Fruit fly (Drosophila melanogaster) whole organism, prepupa: ENCODE measurements around the gene vsg.
A peak's percentile ranks its signal among the peaks of the same experiment; 100 is the strongest.

Experiments
- Blimp-1 ChIP-seq: fragments of 200-800 bp; sonication (Bioruptor generic); optimal IDR thresholded peaks from 3 replicates; lab custom pipeline; 2017; ENCODE audit warnings: missing biosample characterization, missing genetic modification characterization, mild to moderate bottlenecking, moderate library complexity, missing genetic modification reagents
- CG10631 ChIP-seq: fragments of 200-800 bp; sonication (Bioruptor generic); optimal IDR thresholded peaks from 2 replicates; lab custom pipeline; 2016; ENCODE audit warnings: missing biosample characterization, missing genetic modification characterization
- CG11294 ChIP-seq: fragments of 200-800 bp; sonication (Bioruptor generic); IDR thresholded peaks from 2 replicates; pipeline ENCODE4 v1.3.6; 2022; ENCODE audit warnings: missing biosample characterization, missing genetic modification characterization
- CG11762 ChIP-seq: fragments of 200-800 bp; sonication (Bioruptor generic); optimal IDR thresholded peaks from 3 replicates; lab custom pipeline; 2016; ENCODE audit warnings: missing biosample characterization, missing genetic modification characterization; ENCODE audit not compliant: insufficient read depth
- CG15336 ChIP-seq: fragments of 200-800 bp; sonication (Bioruptor generic); IDR thresholded peaks from 2 replicates; pipeline ENCODE4 v1.3.6; 2022; ENCODE audit warnings: missing biosample characterization, missing genetic modification characterization
- CG16779 ChIP-seq: fragments of 200-800 bp; sonication (Bioruptor generic); optimal IDR thresholded peaks from 3 replicates; lab custom pipeline; 2017; ENCODE audit warnings: missing biosample characterization, mild to moderate bottlenecking, missing genetic modification characterization
- CG3032 ChIP-seq: fragments of 200-800 bp; optimal IDR thresholded peaks from 2 replicates; lab custom pipeline; 2019; ENCODE audit warnings: missing biosample characterization, mild to moderate bottlenecking, missing genetic modification characterization, moderate library complexity
- CG31627 ChIP-seq: fragments of 200-800 bp; sonication (Bioruptor generic); optimal IDR thresholded peaks from 3 replicates; lab custom pipeline; 2016; ENCODE audit warnings: missing biosample characterization, missing genetic modification characterization
- CG32006 ChIP-seq: fragments of 200-800 bp; sonication (Bioruptor generic); optimal IDR thresholded peaks from 3 replicates; lab custom pipeline; 2017; ENCODE audit warnings: missing biosample characterization, mild to moderate bottlenecking, missing genetic modification characterization
- CG34406 ChIP-seq: fragments of 200-800 bp; sonication (Bioruptor generic); optimal IDR thresholded peaks from 3 replicates; lab custom pipeline; 2016; ENCODE audit warnings: missing biosample characterization, missing genetic modification characterization
- CG3919 ChIP-seq: fragments of 200-800 bp; sonication (Bioruptor generic); optimal IDR thresholded peaks from 3 replicates; lab custom pipeline; 2016; ENCODE audit warnings: missing biosample characterization, missing genetic modification characterization
- CG6163 ChIP-seq: fragments of 200-800 bp; sonication (Bioruptor generic); IDR thresholded peaks from 3 replicates; pipeline ENCODE4 v1.3.6; 2022; ENCODE audit warnings: missing biosample characterization, missing genetic modification characterization
- CG6276 ChIP-seq: fragments of 200-800 bp; sonication (Bioruptor generic); optimal IDR thresholded peaks from 2 replicates; lab custom pipeline; 2017; ENCODE audit warnings: missing biosample characterization, mild to moderate bottlenecking, missing genetic modification characterization
- CG6792 ChIP-seq: fragments of 200-800 bp; sonication (Bioruptor generic); optimal IDR thresholded peaks from 3 replicates; lab custom pipeline; 2016; ENCODE audit warnings: missing biosample characterization, missing genetic modification characterization
- CG6808 ChIP-seq: fragments of 200-800 bp; sonication (Bioruptor generic); optimal IDR thresholded peaks from 3 replicates; lab custom pipeline; 2017; ENCODE audit warnings: missing biosample characterization, missing genetic modification characterization, mild to moderate bottlenecking, moderate library complexity, missing genetic modification reagents
- CG6854 ChIP-seq: fragments of 200-800 bp; sonication (Bioruptor generic); optimal IDR thresholded peaks from 2 replicates; lab custom pipeline; 2017; ENCODE audit warnings: missing biosample characterization, mild to moderate bottlenecking, missing genetic modification characterization
- CG7368 ChIP-seq: fragments of 200-800 bp; sonication (Bioruptor generic); optimal IDR thresholded peaks from 3 replicates; lab custom pipeline; 2016; ENCODE audit warnings: missing biosample characterization, missing genetic modification characterization
- CG8319 ChIP-seq: fragments of 200-800 bp; sonication (Bioruptor generic); optimal IDR thresholded peaks from 3 replicates; lab custom pipeline; 2016; ENCODE audit warnings: missing biosample characterization, missing genetic modification characterization
- CG8632 ChIP-seq: fragments of 200-800 bp; sonication (Bioruptor generic); optimal IDR thresholded peaks from 3 replicates; lab custom pipeline; 2016; ENCODE audit warnings: missing biosample characterization, missing genetic modification characterization
- CG9139 ChIP-seq: fragments of 200-800 bp; sonication (Bioruptor generic); optimal IDR thresholded peaks from 3 replicates; lab custom pipeline; 2017; ENCODE audit warnings: missing biosample characterization, mild to moderate bottlenecking, missing genetic modification characterization
- Eip75B ChIP-seq: fragments of 200-800 bp; sonication (Bioruptor generic); optimal IDR thresholded peaks from 3 replicates; lab custom pipeline; 2016; ENCODE audit warnings: missing biosample characterization, missing genetic modification characterization
- Eip78C ChIP-seq: fragments of 200-800 bp; sonication (Bioruptor generic); peaks from one replicate; lab custom pipeline; 2016; ENCODE audit warnings: missing biosample characterization, missing genetic modification characterization
- Eip93F ChIP-seq: fragments of 200-800 bp; sonication (Bioruptor generic); optimal IDR thresholded peaks from 2 replicates; lab custom pipeline; 2016; ENCODE audit warnings: missing biosample characterization, mild to moderate bottlenecking, missing genetic modification characterization
- Ets21C ChIP-seq: fragments of 200-800 bp; sonication (Bioruptor generic); optimal IDR thresholded peaks from 3 replicates; lab custom pipeline; 2016; ENCODE audit warnings: missing biosample characterization, missing genetic modification characterization
- Ets96B ChIP-seq: fragments of 200-800 bp; optimal IDR thresholded peaks from 2 replicates; lab custom pipeline; 2019; ENCODE audit warnings: missing biosample characterization, mild to moderate bottlenecking, missing genetic modification characterization, moderate library complexity
- Gug ChIP-seq: fragments of 200-800 bp; sonication (Bioruptor generic); IDR thresholded peaks from 2 replicates; pipeline ENCODE4 v1.3.6; 2022; ENCODE audit warnings: missing biosample characterization, missing genetic modification characterization
- Hr38 ChIP-seq: sonication (Bioruptor generic); optimal IDR thresholded peaks from 2 replicates; lab custom pipeline; 2016; ENCODE audit warnings: missing biosample characterization, missing genetic modification characterization
- Hr39 ChIP-seq: fragments of 200-800 bp; sonication (Bioruptor generic); optimal IDR thresholded peaks from 2 replicates; lab custom pipeline; 2016; ENCODE audit warnings: missing biosample characterization, missing genetic modification characterization
- Hr4 ChIP-seq: fragments of 200-800 bp; sonication (Bioruptor generic); optimal IDR thresholded peaks from 3 replicates; lab custom pipeline; 2016; ENCODE audit warnings: missing biosample characterization, missing genetic modification characterization
- Lpt ChIP-seq: fragments of 200-800 bp; sonication (Bioruptor generic); optimal IDR thresholded peaks from 3 replicates; lab custom pipeline; 2016; ENCODE audit warnings: missing biosample characterization, missing genetic modification characterization
- Met ChIP-seq: fragments of 200-800 bp; sonication (Bioruptor generic); optimal IDR thresholded peaks from 3 replicates; lab custom pipeline; 2016; ENCODE audit warnings: missing biosample characterization, missing genetic modification characterization
- OdsH ChIP-seq: fragments of 200-800 bp; sonication (Bioruptor generic); optimal IDR thresholded peaks from 3 replicates; lab custom pipeline; 2016; ENCODE audit warnings: missing biosample characterization, missing genetic modification characterization
- Sox102F ChIP-seq: fragments of 200-800 bp; sonication (Bioruptor generic); optimal IDR thresholded peaks from 2 replicates; lab custom pipeline; 2016; ENCODE audit warnings: missing biosample characterization, mild to moderate bottlenecking, missing genetic modification characterization
- Sox14 ChIP-seq: fragments of 200-800 bp; sonication (Bioruptor generic); optimal IDR thresholded peaks from 3 replicates; lab custom pipeline; 2016; ENCODE audit warnings: missing biosample characterization, missing genetic modification characterization
- Sox15 ChIP-seq: fragments of 200-800 bp; sonication (Bioruptor generic); optimal IDR thresholded peaks from 3 replicates; lab custom pipeline; 2016; ENCODE audit warnings: missing biosample characterization, missing genetic modification characterization
- achi ChIP-seq: fragments of 200-800 bp; sonication (Bioruptor generic); optimal IDR thresholded peaks from 3 replicates; lab custom pipeline; 2016; ENCODE audit warnings: missing biosample characterization, missing genetic modification characterization
- acj6 ChIP-seq: fragments of 200-800 bp; sonication (Bioruptor generic); optimal IDR thresholded peaks from 3 replicates; lab custom pipeline; 2016; ENCODE audit warnings: missing biosample characterization, missing genetic modification characterization
- cyc ChIP-seq: fragments of 200-800 bp; sonication (Bioruptor generic); optimal IDR thresholded peaks from 3 replicates; lab custom pipeline; 2016; ENCODE audit warnings: missing biosample characterization, missing genetic modification characterization
- dsx ChIP-seq: fragments of 200-800 bp; optimal IDR thresholded peaks from 3 replicates; lab custom pipeline; 2019; ENCODE audit warnings: missing biosample characterization, mild to moderate bottlenecking, missing genetic modification characterization, moderate library complexity; ENCODE audit not compliant: poor library complexity, severe bottlenecking
- eg ChIP-seq: fragments of 200-800 bp; sonication (Bioruptor generic); IDR thresholded peaks from 3 replicates; pipeline ENCODE4 v1.3.6; 2022; ENCODE audit warnings: missing biosample characterization, missing genetic modification characterization
- esn ChIP-seq: fragments of 200-800 bp; sonication (Bioruptor generic); optimal IDR thresholded peaks from 2 replicates; lab custom pipeline; 2016; ENCODE audit warnings: missing biosample characterization, mild to moderate bottlenecking, missing genetic modification characterization, moderate library complexity
- fd59A ChIP-seq: fragments of 200-800 bp; sonication (Bioruptor generic); optimal IDR thresholded peaks from 2 replicates; lab custom pipeline; 2017; ENCODE audit warnings: missing biosample characterization, mild to moderate bottlenecking, missing genetic modification characterization, missing genetic modification reagents
- fd85E ChIP-seq: fragments of 200-800 bp; sonication (Bioruptor generic); optimal IDR thresholded peaks from 3 replicates; lab custom pipeline; 2016; ENCODE audit warnings: missing biosample characterization, missing genetic modification characterization
- fkh ChIP-seq: fragments of 200-800 bp; sonication (Bioruptor generic); optimal IDR thresholded peaks from 3 replicates; lab custom pipeline; 2017; ENCODE audit warnings: missing biosample characterization, mild to moderate bottlenecking, missing genetic modification characterization, moderate library complexity
- lz ChIP-seq: fragments of 200-800 bp; sonication (Bioruptor generic); optimal IDR thresholded peaks from 3 replicates; lab custom pipeline; 2016; ENCODE audit warnings: missing biosample characterization, missing genetic modification characterization
- pdm3 ChIP-seq: fragments of 200-800 bp; sonication (Bioruptor generic); optimal IDR thresholded peaks from 3 replicates; lab custom pipeline; 2016; ENCODE audit warnings: missing biosample characterization, missing genetic modification characterization
- spab ChIP-seq: fragments of 200-800 bp; sonication (Bioruptor generic); optimal IDR thresholded peaks from 2 replicates; lab custom pipeline; 2017; ENCODE audit warnings: missing biosample characterization, mild to moderate bottlenecking, missing genetic modification characterization, missing genetic modification reagents
- ss ChIP-seq, 2 experiments: fragments of 200-800 bp; sonication (Bioruptor generic); optimal IDR thresholded peaks; 2 replicates in 1 of 2; 3 replicates in 1 of 2; lab custom pipeline; 2017 to 2018; ENCODE audit warnings: mild to moderate bottlenecking in 2 of 2, missing biosample characterization in 2 of 2, missing genetic modification characterization in 2 of 2, moderate library complexity in 1 of 2
- svp ChIP-seq: fragments of 200-800 bp; sonication (Bioruptor generic); peaks from one replicate; lab custom pipeline; 2016; ENCODE audit warnings: missing biosample characterization, missing genetic modification characterization
- topi ChIP-seq: fragments of 200-800 bp; sonication (Bioruptor generic); optimal IDR thresholded peaks from 3 replicates; lab custom pipeline; 2016; ENCODE audit warnings: missing biosample characterization, missing genetic modification characterization
- vri ChIP-seq: fragments of 200-800 bp; sonication (Bioruptor generic); optimal IDR thresholded peaks from 3 replicates; lab custom pipeline; 2016; ENCODE audit warnings: missing biosample characterization, mild to moderate bottlenecking, missing genetic modification characterization

The vsg gene

DNA sequence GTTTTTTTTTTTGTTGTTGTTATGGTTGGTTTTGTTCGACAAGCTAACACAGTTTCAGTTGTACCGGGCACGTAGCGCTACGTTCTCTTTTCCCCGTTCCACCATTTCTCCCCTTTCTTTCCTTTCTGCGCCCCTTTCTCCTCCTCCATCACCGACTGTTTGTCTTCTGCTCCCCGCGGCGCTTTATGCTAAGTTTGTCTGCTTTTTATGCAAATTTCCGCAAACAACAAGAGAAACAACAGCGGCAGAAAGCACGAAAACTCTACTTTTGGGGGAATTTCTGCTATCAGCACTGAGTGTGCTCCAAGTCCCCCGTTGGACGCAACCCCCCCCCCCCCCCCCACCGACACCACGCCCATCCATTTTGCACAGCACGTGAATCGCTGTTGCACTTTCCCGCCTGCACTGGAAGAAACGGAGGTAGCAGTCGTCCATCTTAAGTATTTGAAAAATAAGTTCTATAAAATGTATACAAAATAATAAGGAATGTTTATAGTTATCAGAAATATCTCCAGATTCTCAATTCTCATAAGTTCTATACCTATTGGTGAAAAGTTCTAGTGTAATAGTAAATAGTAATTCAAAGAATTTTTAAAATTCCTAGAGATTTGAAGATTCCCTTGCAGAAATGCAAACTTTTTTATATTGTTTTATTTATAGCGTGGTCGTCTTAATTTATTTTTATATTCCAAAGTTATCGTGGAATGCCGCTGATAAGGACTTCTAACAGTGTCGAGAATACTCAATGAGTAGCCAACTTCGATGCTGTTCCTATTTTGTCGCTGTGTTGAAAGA, 51.0 kb downstream of the vsg start:
- TF ChIP-seq CG6276 (GFP tag; lab: Kevin White, UChicago) (peak; percentile 56), CG8319 (GFP tag; lab: Kevin White, UChicago) (no peak), Met (GFP tag; lab: Kevin White, UChicago) (peak; percentile 45), CG34406 (GFP tag; lab: Kevin White, UChicago) (peak; percentile 16), cyc (GFP tag; lab: Kevin White, UChicago) (peak; percentile 7), Ets21C (GFP tag; lab: Kevin White, UChicago) (no peak), CG10631 (peak; percentile 39), CG15336 (GFP tag; lab: Robert Waterston, UW) (peak; percentile 59), eg (GFP tag; lab: Robert Waterston, UW) (peak; percentile 54; the same call in 2 of the 3 replicates), dsx (GFP tag; lab: Kevin White, UChicago) (no peak), ss (GFP tag; optimal IDR thresholded peaks at IDR 0.05; lab: Kevin White, UChicago) (no peak), fkh (GFP tag; lab: Kevin White, UChicago) (no peak), CG8632 (GFP tag; lab: Kevin White, UChicago) (peak; percentile 12), CG6792 (GFP tag; lab: Kevin White, UChicago) (no peak), spab (GFP tag; lab: Kevin White, UChicago) (no peak), fd59A (no peak), CG9139 (GFP tag; lab: Kevin White, UChicago) (no peak), Sox14 (no peak), Ets96B (peak; percentile 37), CG6854 (GFP tag; lab: Kevin White, UChicago) (no peak), Eip78C (GFP tag; lab: Kevin White, UChicago) (peak; percentile 72), pdm3 (GFP tag; lab: Kevin White, UChicago) (no peak), Blimp-1 (GFP tag; lab: Kevin White, UChicago) (peak; percentile 43), Gug (GFP tag; lab: Robert Waterston, UW) (peak; percentile 43), CG32006 (GFP tag; lab: Kevin White, UChicago) (peak; percentile 78), Hr4 (peak; percentile 34), topi (GFP tag; lab: Kevin White, UChicago) (peak; percentile 44), Eip93F (GFP tag; lab: Kevin White, UChicago) (no peak), CG31627 (GFP tag; lab: Kevin White, UChicago) (peak; percentile 24), lz (GFP tag; lab: Kevin White, UChicago) (no peak), svp (GFP tag; lab: Kevin White, UChicago) (peak; percentile 65), Eip75B (GFP tag; lab: Kevin White, UChicago) (no peak), CG3032 (peak; percentile 37), fd85E (no peak), achi (GFP tag; lab: Kevin White, UChicago) (peak; percentile 34), Sox102F (GFP tag; lab: Kevin White, UChicago) (no peak), OdsH (GFP tag; lab: Kevin White, UChicago) (peak; percentile 29), CG3919 (GFP tag; lab: Kevin White, UChicago) (peak; percentile 57), esn (GFP tag; lab: Kevin White, UChicago) (peak; percentile 30), CG6808 (GFP tag; lab: Kevin White, UChicago) (peak; percentile 9), Hr38 (GFP tag; lab: Kevin White, UChicago) (no peak), CG7368 (GFP tag; lab: Kevin White, UChicago) (no peak), CG11294 (no peak), Sox15 (no peak), CG11762 (GFP tag; lab: Kevin White, UChicago) (peak; percentile 15), CG6163 (GFP tag; lab: Robert Waterston, UW) (no peak; the same call in 2 of the 3 replicates), acj6 (peak; percentile 32), Lpt (GFP tag; lab: Kevin White, UChicago) (peak; percentile 30), vri (GFP tag; lab: Kevin White, UChicago) (no peak), Hr39 (GFP tag; lab: Kevin White, UChicago) (no peak), CG16779 (tag; lab: Kevin White, UChicago) (no peak)
